Worm (Caenorhabditis elegans) whole organism, L4/young adult: ENCODE results near the gene H04D03.2.

Source experiments
- W03F9.2 ChIP-seq: fragments of 150-350 bp; optimal IDR thresholded peaks from 2 replicates; lab custom pipeline; 2014; ENCODE audit warnings: missing biosample characterization, missing genetic modification characterization
- dao-5 ChIP-seq: sonication (generic microtip); optimal IDR thresholded peaks from 2 replicates; lab custom pipeline; 2016; ENCODE audit warnings: missing genotype, missing genetic modification characterization, moderate library complexity, missing compliant biosample characterization
- him-1 ChIP-seq: sonication (generic microtip); optimal IDR thresholded peaks from 2 replicates; lab custom pipeline; 2016; ENCODE audit warnings: missing genotype, missing genetic modification reagents, missing genetic modification characterization, missing compliant biosample characterization

DNA sequence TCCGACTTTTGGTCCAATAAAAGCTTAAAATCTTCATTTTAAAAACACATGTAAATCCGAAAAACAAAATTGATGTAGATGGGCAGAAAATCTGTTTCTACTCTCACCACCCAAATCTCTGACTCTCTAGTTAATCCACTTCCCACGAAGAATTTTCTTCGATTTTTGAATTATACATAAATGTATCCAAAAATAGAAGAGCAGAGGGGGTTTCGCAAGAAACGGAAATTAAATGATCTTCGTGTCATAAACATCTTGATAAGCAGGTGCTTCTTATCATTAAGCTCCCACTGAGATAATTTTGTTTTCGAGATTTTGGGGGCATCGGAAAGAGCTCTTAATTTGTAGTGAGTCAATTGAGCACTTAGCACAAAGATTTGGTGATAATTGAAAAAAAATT is 52.6 kb downstream of the H04D03.2 start:
- TF ChIP-seq him-1 (tag; lab: Kevin White, UChicago): no peak
- TF ChIP-seq dao-5: no peak
- TF ChIP-seq W03F9.2 (tag; lab: Kevin White, UChicago): no peak
